Fruit fly (Drosophila melanogaster) whole organism, embryonic: Measurements from ENCODE around the gene BORCS6.
A peak's percentile ranks its signal among the peaks of the same experiment; 100 is the strongest.

Source experiments
- Awh ChIP-seq: fragments of 200-800 bp; sonication (Bioruptor generic); IDR thresholded peaks from 2 replicates; pipeline ENCODE4, ENCODE4 v1.3.6; 2022; ENCODE audit warnings: missing biosample characterization, missing genetic modification characterization
- BtbVII ChIP-seq: fragments of 200-800 bp; sonication (Bioruptor generic); optimal IDR thresholded peaks from 3 replicates; lab custom pipeline; 2017; ENCODE audit warnings: missing biosample characterization, mild to moderate bottlenecking, missing genetic modification characterization
- CG12299 ChIP-seq: fragments of 200-800 bp; sonication (Bioruptor generic); optimal IDR thresholded peaks from 2 replicates; lab custom pipeline; 2018; ENCODE audit warnings: missing biosample characterization, mild to moderate bottlenecking, missing genetic modification characterization
- CG1233 ChIP-seq: fragments of 200-800 bp; sonication (Bioruptor generic); optimal IDR thresholded peaks from 4 replicates; lab custom pipeline; 2018; ENCODE audit warnings: missing biosample characterization, mild to moderate bottlenecking, missing genetic modification characterization
- CG13624 ChIP-seq: fragments of 200-800 bp; sonication (Bioruptor generic); optimal IDR thresholded peaks from 2 replicates; lab custom pipeline; 2016; ENCODE audit warnings: missing biosample characterization, missing genetic modification characterization
- CG15696 ChIP-seq: fragments of 200-800 bp; sonication (Bioruptor generic); optimal IDR thresholded peaks from 2 replicates; lab custom pipeline; 2019; ENCODE audit warnings: missing biosample characterization, mild to moderate bottlenecking, missing genetic modification characterization, moderate library complexity
- CG16815 ChIP-seq: fragments of 200-800 bp; sonication (Bioruptor generic); optimal IDR thresholded peaks from 3 replicates; lab custom pipeline; 2017; ENCODE audit warnings: missing biosample characterization, mild to moderate bottlenecking, missing genetic modification characterization
- CG18764 ChIP-seq: fragments of 200-800 bp; sonication (Bioruptor generic); optimal IDR thresholded peaks from 3 replicates; lab custom pipeline; 2016; ENCODE audit warnings: missing biosample characterization, missing genetic modification characterization
- CG2202 ChIP-seq: fragments of 200-800 bp; sonication (Bioruptor generic); optimal IDR thresholded peaks from 2 replicates; lab custom pipeline; 2018; ENCODE audit warnings: missing biosample characterization, mild to moderate bottlenecking, missing genetic modification characterization
- CG31365 ChIP-seq: fragments of 200-800 bp; sonication (Bioruptor generic); optimal IDR thresholded peaks from 2 replicates; lab custom pipeline; 2018; ENCODE audit warnings: missing biosample characterization, mild to moderate bottlenecking, missing genetic modification characterization
- CG34224 ChIP-seq: fragments of 200-800 bp; sonication (Bioruptor generic); IDR thresholded peaks from 3 replicates; pipeline ENCODE4 v1.3.6; 2022; ENCODE audit warnings: missing biosample characterization, missing genetic modification characterization; ENCODE audit not compliant: partially characterized antibody
- CG4707 ChIP-seq: fragments of 200-800 bp; sonication (Bioruptor generic); optimal IDR thresholded peaks from 2 replicates; lab custom pipeline; 2018; ENCODE audit warnings: missing biosample characterization, mild to moderate bottlenecking, missing genetic modification characterization, moderate library complexity
- CG5180 ChIP-seq: fragments of 200-800 bp; sonication (Bioruptor generic); optimal IDR thresholded peaks from 3 replicates; lab custom pipeline; 2017; ENCODE audit warnings: missing biosample characterization, missing genetic modification characterization, mild to moderate bottlenecking, moderate library complexity, missing genetic modification reagents
- CG7556 ChIP-seq: fragments of 200-800 bp; sonication (Bioruptor generic); optimal IDR thresholded peaks from 2 replicates; lab custom pipeline; 2017; ENCODE audit warnings: missing biosample characterization, mild to moderate bottlenecking, missing genetic modification characterization
- CG8924 ChIP-seq: fragments of 200-800 bp; optimal IDR thresholded peaks from 3 replicates; lab custom pipeline; 2019; ENCODE audit warnings: missing biosample characterization, mild to moderate bottlenecking, missing genetic modification characterization, moderate library complexity
- CG9437 ChIP-seq: fragments of 200-800 bp; sonication (Bioruptor generic); optimal IDR thresholded peaks from 2 replicates; lab custom pipeline; 2018; ENCODE audit warnings: missing biosample characterization, mild to moderate bottlenecking, missing genetic modification characterization
- CG9727 ChIP-seq: fragments of 200-800 bp; sonication (Bioruptor generic); optimal IDR thresholded peaks from 3 replicates; lab custom pipeline; 2017; ENCODE audit warnings: missing biosample characterization, mild to moderate bottlenecking, missing genetic modification characterization
- Camta ChIP-seq: fragments of 200-800 bp; sonication (Bioruptor generic); optimal IDR thresholded peaks from 2 replicates; lab custom pipeline; 2016; ENCODE audit warnings: missing biosample characterization, missing genetic modification characterization
- D19A ChIP-seq: fragments of 200-800 bp; optimal IDR thresholded peaks from 3 replicates; lab custom pipeline; 2019; ENCODE audit warnings: missing biosample characterization, mild to moderate bottlenecking, missing genetic modification characterization, moderate library complexity
- Dbx ChIP-seq: fragments of 200-800 bp; sonication (Bioruptor generic); IDR thresholded peaks from 3 replicates; pipeline ENCODE4 v1.3.6; 2022; ENCODE audit warnings: missing biosample characterization, missing genetic modification characterization
- Drgx ChIP-seq: fragments of 200-800 bp; sonication (Bioruptor generic); IDR thresholded peaks from 2 replicates; pipeline ENCODE4 v1.3.6; 2022; ENCODE audit warnings: missing biosample characterization, missing genetic modification characterization
- Fer2 ChIP-seq: fragments of 200-800 bp; sonication (Bioruptor generic); optimal IDR thresholded peaks from 2 replicates; lab custom pipeline; 2018; ENCODE audit warnings: missing biosample characterization, mild to moderate bottlenecking, missing genetic modification characterization, moderate library complexity
- H15 ChIP-seq: fragments of 200-800 bp; sonication (Bioruptor generic); IDR thresholded peaks from 3 replicates; pipeline ENCODE4 v1.3.6; 2022; ENCODE audit warnings: missing biosample characterization, missing genetic modification characterization
- Hand ChIP-seq: fragments of 200-800 bp; sonication (Bioruptor generic); optimal IDR thresholded peaks from 2 replicates; lab custom pipeline; 2017; ENCODE audit warnings: mild to moderate bottlenecking, missing biosample characterization, missing genetic modification reagents, missing genetic modification characterization
- Hr3 ChIP-seq: fragments of 200-800 bp; sonication (Bioruptor generic); optimal IDR thresholded peaks from 3 replicates; lab custom pipeline; 2016; ENCODE audit warnings: missing biosample characterization, missing genetic modification characterization
- Hsf ChIP-seq: fragments of 200-800 bp; sonication (Bioruptor generic); optimal IDR thresholded peaks from 3 replicates; lab custom pipeline; 2016; ENCODE audit warnings: missing biosample characterization, missing genetic modification characterization
- Jarid2 ChIP-seq: fragments of 200-800 bp; sonication (Bioruptor generic); optimal IDR thresholded peaks from 3 replicates; lab custom pipeline; 2017; ENCODE audit warnings: mild to moderate bottlenecking, missing biosample characterization, missing genetic modification reagents, missing genetic modification characterization
- Kr ChIP-seq: fragments of 200-800 bp; sonication (Bioruptor generic); optimal IDR thresholded peaks from 2 replicates; lab custom pipeline; 2017; ENCODE audit warnings: missing biosample characterization, mild to moderate bottlenecking, missing genetic modification characterization
- Opbp ChIP-seq: fragments of 200-800 bp; sonication (Bioruptor generic); IDR thresholded peaks from 3 replicates; pipeline ENCODE4 v1.3.6; 2022; ENCODE audit warnings: missing biosample characterization, missing genetic modification characterization; ENCODE audit not compliant: partially characterized antibody
- Pdp1 ChIP-seq, 2 experiments: fragments of 200-800 bp; sonication (Bioruptor generic); optimal IDR thresholded peaks; 3 replicates each; lab custom pipeline; 2016; ENCODE audit warnings: missing biosample characterization in 2 of 2, missing genetic modification characterization in 2 of 2, mild to moderate bottlenecking in 1 of 2, moderate library complexity in 1 of 2
- Ravus ChIP-seq: fragments of 200-800 bp; sonication (Bioruptor generic); IDR thresholded peaks from 2 replicates; pipeline ENCODE4 v1.3.6; 2022; ENCODE audit warnings: missing biosample characterization, missing genetic modification characterization
- Rfx ChIP-seq: fragments of 200-800 bp; sonication (Bioruptor generic); IDR thresholded peaks from 2 replicates; pipeline ENCODE4 v1.3.6; 2022; ENCODE audit warnings: missing biosample characterization, missing genetic modification characterization
- Scr ChIP-seq: fragments of 200-800 bp; sonication (Bioruptor generic); IDR thresholded peaks from 2 replicates; pipeline ENCODE4 v1.3.6; 2022; ENCODE audit warnings: missing biosample characterization, missing genetic modification characterization; ENCODE audit not compliant: partially characterized antibody
- Spps ChIP-seq: fragments of 200-800 bp; sonication (Bioruptor generic); optimal IDR thresholded peaks from 2 replicates; lab custom pipeline; 2018; ENCODE audit warnings: missing biosample characterization, mild to moderate bottlenecking, missing genetic modification characterization
- bab2 ChIP-seq: fragments of 200-800 bp; sonication (Bioruptor generic); optimal IDR thresholded peaks from 2 replicates; lab custom pipeline; 2016; ENCODE audit warnings: missing biosample characterization, missing genetic modification characterization
- bcd ChIP-seq: fragments of 200-800 bp; sonication (Bioruptor generic); optimal IDR thresholded peaks from 2 replicates; lab custom pipeline; 2017; ENCODE audit warnings: missing biosample characterization, mild to moderate bottlenecking, missing genetic modification characterization
- caup ChIP-seq: fragments of 200-800 bp; sonication (Bioruptor generic); optimal IDR thresholded peaks from 3 replicates; lab custom pipeline; 2017; ENCODE audit warnings: missing biosample characterization, mild to moderate bottlenecking, missing genetic modification characterization, moderate library complexity; ENCODE audit not compliant: severe bottlenecking
- chinmo ChIP-seq: fragments of 200-800 bp; sonication (Bioruptor generic); IDR thresholded peaks from 4 replicates; pipeline ENCODE4 v1.3.6; 2022; ENCODE audit warnings: missing biosample characterization, missing genetic modification characterization; ENCODE audit not compliant: partially characterized antibody
- exex ChIP-seq: fragments of 200-800 bp; sonication (Bioruptor generic); optimal IDR thresholded peaks from 4 replicates; lab custom pipeline; 2018; ENCODE audit warnings: missing biosample characterization, mild to moderate bottlenecking, missing genetic modification characterization, moderate library complexity
- eyg ChIP-seq: fragments of 200-800 bp; sonication (Bioruptor generic); optimal IDR thresholded peaks from 3 replicates; lab custom pipeline; 2016; ENCODE audit warnings: missing biosample characterization, missing genetic modification characterization
- hb ChIP-seq: fragments of 200-800 bp; sonication (Bioruptor generic); IDR thresholded peaks from 3 replicates; pipeline ENCODE4 v1.3.6; 2022; ENCODE audit warnings: missing biosample characterization, missing genetic modification characterization; ENCODE audit not compliant: partially characterized antibody
- insv ChIP-seq, 2 experiments: fragments of 200-800 bp; sonication (Bioruptor generic); optimal IDR thresholded peaks; 3 replicates each; lab custom pipeline; 2016 to 2018; ENCODE audit warnings: missing biosample characterization in 2 of 2, missing genetic modification characterization in 2 of 2
- pan ChIP-seq, 4 experiments: fragments of >200 bp in 3 of 4; fragments of 200-800 bp in 1 of 4; sonication (Bioruptor generic) in 1 of 4; optimal IDR thresholded peaks in 3 of 4; IDR thresholded peaks in 1 of 4; 2 replicates each; pipeline versions ENCODE4 v1.3.6 to Lab custom; 2017 to 2022; ENCODE audit warnings: missing biosample characterization in 2 of 4, missing genetic modification characterization in 2 of 4, mixed read lengths in 1 of 4
- pfk ChIP-seq: fragments of 200-800 bp; sonication (Bioruptor generic); optimal IDR thresholded peaks from 2 replicates; lab custom pipeline; 2018; ENCODE audit warnings: missing biosample characterization, mild to moderate bottlenecking, missing genetic modification characterization, moderate library complexity
- phol ChIP-seq: fragments of 200-800 bp; sonication (Bioruptor generic); optimal IDR thresholded peaks from 3 replicates; lab custom pipeline; 2018; ENCODE audit warnings: missing biosample characterization, mild to moderate bottlenecking, missing genetic modification characterization, moderate library complexity
- psq ChIP-seq: fragments of 200-800 bp; sonication (Bioruptor generic); optimal IDR thresholded peaks from 2 replicates; lab custom pipeline; 2017; ENCODE audit warnings: missing biosample characterization, missing genetic modification characterization
- scrt ChIP-seq: fragments of 200-800 bp; sonication (Bioruptor generic); optimal IDR thresholded peaks from 2 replicates; lab custom pipeline; 2018; ENCODE audit warnings: missing biosample characterization, mild to moderate bottlenecking, missing genetic modification characterization, moderate library complexity
- slou ChIP-seq: fragments of 200-800 bp; sonication (Bioruptor generic); optimal IDR thresholded peaks from 3 replicates; lab custom pipeline; 2016; ENCODE audit warnings: missing biosample characterization, missing genetic modification characterization

Gene BORCS6

DNA sequence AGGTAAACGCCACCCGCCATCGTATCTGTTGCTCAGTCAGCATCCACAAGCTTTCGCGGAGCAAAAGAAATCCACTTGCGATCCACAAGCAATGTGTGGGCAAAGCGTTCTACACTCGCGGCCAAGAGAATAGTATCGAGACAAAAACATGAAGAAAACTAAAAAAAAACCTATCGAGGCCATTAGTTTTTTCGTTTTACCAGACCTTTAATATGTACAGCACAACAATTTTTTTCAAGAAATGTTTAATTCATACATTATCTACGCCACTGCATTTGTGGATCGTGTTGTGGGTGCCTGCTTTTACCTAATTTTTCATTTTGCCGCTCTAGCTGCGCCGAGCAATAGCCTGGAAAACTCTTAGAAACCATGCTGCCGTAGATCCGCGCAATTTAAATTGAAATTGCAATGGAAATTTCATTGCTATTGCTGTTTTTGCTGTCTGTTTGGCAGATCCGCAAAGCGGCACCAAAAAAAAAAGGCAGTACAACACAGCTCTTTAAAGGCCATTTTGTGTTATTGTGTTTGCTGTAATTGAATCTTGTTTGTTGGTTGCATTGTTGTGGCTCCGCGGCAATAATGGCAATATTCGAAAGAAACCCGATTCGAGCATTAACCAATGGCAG lies 22.5 kb downstream of the BORCS6 start (continued):
- no peak for TF ChIP-seq insv (GFP tag; optimal IDR thresholded peaks at IDR 0.05; lab: Kevin White, UChicago)
- TF ChIP-seq CG5180 (GFP tag; lab: Kevin White, UChicago), result peak; percentile 64
- peak; percentile 21 for TF ChIP-seq scrt (GFP tag; lab: Kevin White, UChicago)
- TF ChIP-seq H15 (GFP tag; lab: Robert Waterston, UW), result peak; percentile 79
- no peak for TF ChIP-seq hb (GFP tag; lab: Robert Waterston, UW)
- peak; percentile 26 for TF ChIP-seq CG9437 (GFP tag; lab: Kevin White, UChicago)
- TF ChIP-seq Camta (GFP tag; lab: Kevin White, UChicago), result peak; percentile 2
- peak; percentile 63 for TF ChIP-seq CG9727 (GFP tag; lab: Kevin White, UChicago)
- TF ChIP-seq Dbx (GFP tag; lab: Robert Waterston, UW), result no peak
- TF ChIP-seq CG8924, result peak; percentile 37
- no peak for TF ChIP-seq BtbVII (GFP tag; lab: Kevin White, UChicago)
- peak; percentile 22 for TF ChIP-seq CG4707 (GFP tag; lab: Kevin White, UChicago)
- TF ChIP-seq Awh (GFP tag; lab: Robert Waterston, UW), result peak; percentile 57; the same call in 1 of the 2 replicates
- no peak for TF ChIP-seq Fer2 (tag; lab: Kevin White, UChicago)
- TF ChIP-seq CG7556, result peak; percentile 48
- TF ChIP-seq Spps (tag; lab: Kevin White, UChicago), result peak; percentile 42
- TF ChIP-seq Drgx, result peak; percentile 92
- peak; percentile 39 for TF ChIP-seq Jarid2 (GFP tag; lab: Kevin White, UChicago)
- no peak; the same call in 1 of the 2 replicates for TF ChIP-seq Ravus
- TF ChIP-seq CG31365, result no peak
- no peak for TF ChIP-seq slou
- TF ChIP-seq Opbp (GFP tag; lab: Robert Waterston, UW), result no peak
- no peak for TF ChIP-seq CG34224 (GFP tag; lab: Robert Waterston, UW)
- TF ChIP-seq Hr3, result peak; percentile 10
- TF ChIP-seq eyg, result no peak
- peak; percentile 51 for TF ChIP-seq Hsf (GFP tag; lab: Kevin White, UChicago)
- TF ChIP-seq CG2202 (tag; lab: Kevin White, UChicago), result peak; percentile 35
- TF ChIP-seq CG15696 (tag; lab: Kevin White, UChicago), result no peak
- TF ChIP-seq Rfx, result peak; percentile 58; the same call in 1 of the 2 replicates
- peak; percentile 65 for TF ChIP-seq bab2 (GFP tag; lab: Kevin White, UChicago)
- peak; percentile 35 for TF ChIP-seq D19A
- TF ChIP-seq Pdp1 (GFP tag; optimal IDR thresholded peaks at IDR 0.05; lab: Kevin White, UChicago), result peak; percentile 17 to 55
- TF ChIP-seq pan (optimal IDR thresholded peaks at IDR 0.05; lab: Kevin White, UChicago), result no peak
- peak in 1 of 2 experiments; percentile 78 for TF ChIP-seq pan (GFP tag; optimal IDR thresholded peaks at IDR 0.05 in 1 of 2, IDR thresholded peaks at IDR 0.05 in 1 of 2)
- peak; percentile 73 for TF ChIP-seq phol
- TF ChIP-seq CG13624 (GFP tag; lab: Kevin White, UChicago), result peak; percentile 63
- no peak for TF ChIP-seq Kr (GFP tag; lab: Kevin White, UChicago)
- no peak for TF ChIP-seq CG16815 (GFP tag; lab: Kevin White, UChicago)
- TF ChIP-seq caup (GFP tag; lab: Kevin White, UChicago), result peak; percentile 61
- TF ChIP-seq exex (tag; lab: Kevin White, UChicago), result peak; percentile 1
- TF ChIP-seq Hand (GFP tag; lab: Kevin White, UChicago), result no peak
- TF ChIP-seq Scr (GFP tag; lab: Robert Waterston, UW), result no peak
- TF ChIP-seq psq (GFP tag; lab: Kevin White, UChicago), result no peak
- peak; percentile 50 for TF ChIP-seq bcd (GFP tag; lab: Kevin White, UChicago)
- TF ChIP-seq CG1233 (GFP tag; lab: Kevin White, UChicago), result peak; percentile 61
- TF ChIP-seq CG12299, result no peak
- TF ChIP-seq pfk, result no peak
- TF ChIP-seq CG18764, result peak; percentile 50
- no peak for TF ChIP-seq chinmo (GFP tag; lab: Robert Waterston, UW)
